Worm (Caenorhabditis elegans): ENCODE measurements around the gene pbo-6.

pbo-6 gene

ce11 chrX:17427778-17428177 is 1.1 kb upstream of the pbo-6 start (continued):
- TF ChIP-seq pag-3 (tag; optimal IDR thresholded peaks at IDR 0.05; ENCODE audit: borderline replicate concordance, insufficient read depth) = no peak
- TF ChIP-seq jun-1 (tag; optimal IDR thresholded peaks at IDR 0.05) = no peak
- TF ChIP-seq swsn-7 (tag; optimal IDR thresholded peaks at IDR 0.05) = no peak
- peak; percentile 45 for TF ChIP-seq nhr-47 (tag; optimal IDR thresholded peaks at IDR 0.05)
- TF ChIP-seq fos-1 (tag; optimal IDR thresholded peaks at IDR 0.05) = no peak
- TF ChIP-seq pqm-1 (tag; optimal IDR thresholded peaks at IDR 0.05) = no peak
- TF ChIP-seq unc-130 (tag; optimal IDR thresholded peaks at IDR 0.05) = peak; percentile 25
- no peak for TF ChIP-seq egl-13 (tag; optimal IDR thresholded peaks at IDR 0.05)
- peak; percentile 77 for TF ChIP-seq nhr-71 (tag; optimal IDR thresholded peaks at IDR 0.05)
- no peak for TF ChIP-seq hlh-17 (GFP tag; optimal IDR thresholded peaks at IDR 0.05; ENCODE audit: borderline replicate concordance)
- no peak for TF ChIP-seq ceh-88 (GFP tag; IDR thresholded peaks at IDR 0.05)
- no peak for TF ChIP-seq lir-3 (tag; optimal IDR thresholded peaks at IDR 0.05; ENCODE audit: poor library complexity)
- no peak for TF ChIP-seq skn-1 (tag; optimal IDR thresholded peaks at IDR 0.05)
- peak; percentile 67 for TF ChIP-seq irx-1 (tag; optimal IDR thresholded peaks at IDR 0.05)
- no peak for TF ChIP-seq sptf-1 (tag; optimal IDR thresholded peaks at IDR 0.05)
- TF ChIP-seq tlp-1 (tag; optimal IDR thresholded peaks at IDR 0.05) = no peak
- TF ChIP-seq ztf-11 (tag; optimal IDR thresholded peaks at IDR 0.05) = no peak
- TF ChIP-seq tbx-2 (tag; optimal IDR thresholded peaks at IDR 0.05) = peak; percentile 48
- TF ChIP-seq nhr-76 (tag; optimal IDR thresholded peaks at IDR 0.05) = no peak
- TF ChIP-seq aha-1 (tag; optimal IDR thresholded peaks at IDR 0.05) = no peak
- no peak for TF ChIP-seq ces-1 (GFP tag; optimal IDR thresholded peaks at IDR 0.05)
- no peak for TF ChIP-seq isw-1 (GFP tag; IDR thresholded peaks at IDR 0.05)
- no peak for TF ChIP-seq nhr-237 (tag; optimal IDR thresholded peaks at IDR 0.05)
- peak; percentile 72 for TF ChIP-seq snu-23 (GFP tag; optimal IDR thresholded peaks at IDR 0.05)
- TF ChIP-seq snpc-4 (tag; optimal IDR thresholded peaks at IDR 0.05) = no peak
- no peak for TF ChIP-seq xbp-1 (tag; optimal IDR thresholded peaks at IDR 0.05)
- no peak for TF ChIP-seq ceh-82 (tag; optimal IDR thresholded peaks at IDR 0.05)
- TF ChIP-seq pax-3 (tag; optimal IDR thresholded peaks at IDR 0.05) = no peak
- peak; percentile 47 for TF ChIP-seq mep-1 (tag; optimal IDR thresholded peaks at IDR 0.05)
- TF ChIP-seq blmp-1 (tag; optimal IDR thresholded peaks at IDR 0.05) = peak; percentile 91
- TF ChIP-seq lin-39 (tag; optimal IDR thresholded peaks at IDR 0.05) = no peak
- peak; percentile 81 for TF ChIP-seq lin-14 (GFP tag; optimal IDR thresholded peaks at IDR 0.05)
- no peak for TF ChIP-seq rnt-1 (tag; optimal IDR thresholded peaks at IDR 0.05)
- TF ChIP-seq Y116A8C.19 (tag; optimal IDR thresholded peaks at IDR 0.05; ENCODE audit: borderline replicate concordance) = no peak
- no peak for TF ChIP-seq zip-4 (GFP tag; optimal IDR thresholded peaks at IDR 0.05)
- no peak for TF ChIP-seq fkh-8 (tag; optimal IDR thresholded peaks at IDR 0.05)
- no peak for TF ChIP-seq dsc-1 (tag; optimal IDR thresholded peaks at IDR 0.05)
- no peak for TF ChIP-seq mab-9 (GFP tag; IDR thresholded peaks at IDR 0.05)
- peak; percentile 46; the same call in 1 of the 2 replicates for TF ChIP-seq grh-1 (GFP tag; IDR thresholded peaks at IDR 0.05)
- no peak for TF ChIP-seq dpl-1 (GFP tag; optimal IDR thresholded peaks at IDR 0.05)
- TF ChIP-seq unc-62 (GFP tag; optimal IDR thresholded peaks at IDR 0.05) = no peak
- no peak for TF ChIP-seq C04F5.9 (tag; optimal IDR thresholded peaks at IDR 0.05)

DNA sequence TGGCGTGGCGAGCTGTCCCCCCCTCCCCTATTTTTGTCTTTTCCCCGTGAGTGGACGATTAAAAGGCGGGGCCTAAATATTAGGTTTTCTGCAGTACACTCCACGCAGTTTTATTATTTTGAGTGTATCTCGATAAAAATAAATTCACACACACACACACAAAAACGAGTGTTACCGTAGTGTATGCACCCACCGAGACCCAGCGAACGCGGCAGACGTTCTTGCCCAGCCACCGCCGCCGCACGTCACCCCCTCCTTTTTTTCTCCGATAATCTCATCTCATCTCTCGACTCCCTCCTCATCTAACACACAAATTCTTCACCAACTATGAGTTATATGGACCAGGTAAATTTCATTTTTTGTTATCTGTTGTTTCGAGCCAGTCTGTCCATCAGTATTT is 5.4 kb downstream of the pbo-6 start, which contains the start of gene fubl-3:
Gene fubl-3, plus strand, starts transcription at position 212 of the 400 bp plus-strand sequence.
- TF ChIP-seq nhr-19 (GFP tag; conservative IDR thresholded peaks at IDR 0.05) (peak; percentile 22), tbx-2 (tag; optimal IDR thresholded peaks at IDR 0.05) (peak; percentile 8), C34B4.2 (tag; optimal IDR thresholded peaks at IDR 0.05) (no peak), snpc-4 (tag; optimal IDR thresholded peaks at IDR 0.05) (peak; percentile 11), mep-1 (tag; optimal IDR thresholded peaks at IDR 0.05) (peak; percentile 14), rnt-1 (tag; optimal IDR thresholded peaks at IDR 0.05) (peak; percentile 45), lin-14 (GFP tag; optimal IDR thresholded peaks at IDR 0.05) (peak; percentile 84), grh-1 (GFP tag; IDR thresholded peaks at IDR 0.05) (no peak), snu-23 (GFP tag; optimal IDR thresholded peaks at IDR 0.05) (peak; percentile 45), xbp-1 (tag; optimal IDR thresholded peaks at IDR 0.05) (peak; percentile 37), unc-130 (tag; optimal IDR thresholded peaks at IDR 0.05) (peak; percentile 51), mdl-1 (tag; optimal IDR thresholded peaks at IDR 0.05) (peak in 1 of 2 experiments; percentile 5), C16A3.4 (tag; optimal IDR thresholded peaks at IDR 0.05) (peak; percentile 50), blmp-1 (tag; optimal IDR thresholded peaks at IDR 0.05) (peak; percentile 19), lsy-2 (tag; optimal IDR thresholded peaks at IDR 0.05) (peak; percentile 86 to 96), unc-86 (tag; optimal IDR thresholded peaks at IDR 0.05) (no peak), nhr-90 (tag; optimal IDR thresholded peaks at IDR 0.05; ENCODE audit: poor library complexity) (peak; percentile 27), ceh-82 (tag; optimal IDR thresholded peaks at IDR 0.05) (peak in 1 of 3 experiments; percentile 52), nhr-20 (tag; optimal IDR thresholded peaks at IDR 0.05) (peak; percentile 55), egl-27 (tag; optimal IDR thresholded peaks at IDR 0.05) (no peak), skn-1 (tag; optimal IDR thresholded peaks at IDR 0.05) (peak; percentile 7), nhr-71 (tag; optimal IDR thresholded peaks at IDR 0.05) (peak; percentile 63), zag-1 (tag; optimal IDR thresholded peaks at IDR 0.05) (no peak)

All from whole organism, L1 larva.